Fruit fly (Drosophila melanogaster) whole organism, embryonic: ENCODE data around the gene MtnD.

Experiments used
- CG10209 ChIP-seq: fragments of 200-800 bp; sonication (Bioruptor generic); optimal IDR thresholded peaks from 3 replicates; lab custom pipeline; 2017; ENCODE audit warnings: missing biosample characterization, mild to moderate bottlenecking, missing genetic modification characterization, missing genetic modification reagents
- CG10959 ChIP-seq: fragments of 200-800 bp; sonication (Bioruptor generic); IDR thresholded peaks from 2 replicates; pipeline ENCODE4 v1.3.6; 2022; ENCODE audit warnings: missing biosample characterization, missing genetic modification characterization
- CG11398 ChIP-seq: fragments of 200-800 bp; sonication (Bioruptor generic); optimal IDR thresholded peaks from 2 replicates; lab custom pipeline; 2016; ENCODE audit warnings: missing biosample characterization, missing genetic modification characterization
- CG11504 ChIP-seq: fragments of 200-800 bp; sonication (Bioruptor generic); optimal IDR thresholded peaks from 3 replicates; lab custom pipeline; 2019; ENCODE audit warnings: missing biosample characterization, mild to moderate bottlenecking, missing genetic modification characterization, moderate library complexity
- CG11695 ChIP-seq: fragments of 200-800 bp; sonication (Bioruptor generic); IDR thresholded peaks from 3 replicates; pipeline ENCODE4 v1.3.6; 2022; ENCODE audit warnings: missing biosample characterization, missing genetic modification characterization
- CG12744 ChIP-seq: fragments of 200-800 bp; sonication (Bioruptor generic); optimal IDR thresholded peaks from 2 replicates; lab custom pipeline; 2016; ENCODE audit warnings: missing biosample characterization, missing genetic modification characterization
- CG13123 ChIP-seq: fragments of 200-800 bp; sonication (Bioruptor generic); optimal IDR thresholded peaks from 2 replicates; lab custom pipeline; 2016; ENCODE audit warnings: missing biosample characterization, missing genetic modification characterization
- CG13424 ChIP-seq: fragments of 200-800 bp; sonication (Bioruptor generic); optimal IDR thresholded peaks from 2 replicates; lab custom pipeline; 2019; ENCODE audit warnings: missing biosample characterization, mild to moderate bottlenecking, missing genetic modification characterization, moderate library complexity
- CG13624 ChIP-seq: fragments of 200-800 bp; sonication (Bioruptor generic); optimal IDR thresholded peaks from 2 replicates; lab custom pipeline; 2016; ENCODE audit warnings: missing biosample characterization, missing genetic modification characterization
- CG17328 ChIP-seq: fragments of 200-800 bp; sonication (Bioruptor generic); IDR thresholded peaks from 2 replicates; pipeline ENCODE4 v1.3.6; 2022; ENCODE audit warnings: missing biosample characterization, missing genetic modification characterization
- CG17802 ChIP-seq: fragments of 200-800 bp; sonication (Bioruptor generic); optimal IDR thresholded peaks from 2 replicates; lab custom pipeline; 2018; ENCODE audit warnings: missing biosample characterization, mild to moderate bottlenecking, missing genetic modification characterization, moderate library complexity
- CG17829 ChIP-seq: fragments of 200-800 bp; optimal IDR thresholded peaks from 2 replicates; lab custom pipeline; 2019; ENCODE audit warnings: missing biosample characterization, mild to moderate bottlenecking, missing genetic modification characterization, moderate library complexity
- CG3065 ChIP-seq: fragments of 200-800 bp; sonication (Bioruptor generic); optimal IDR thresholded peaks from 2 replicates; lab custom pipeline; 2016; ENCODE audit warnings: missing biosample characterization, missing genetic modification characterization
- CG7928 ChIP-seq: fragments of 200-800 bp; sonication (Bioruptor generic); optimal IDR thresholded peaks from 2 replicates; lab custom pipeline; 2017; ENCODE audit warnings: missing biosample characterization, mild to moderate bottlenecking, missing genetic modification characterization
- CG8388 ChIP-seq: fragments of 200-800 bp; sonication (Bioruptor generic); optimal IDR thresholded peaks from 2 replicates; lab custom pipeline; 2019; ENCODE audit warnings: missing biosample characterization, mild to moderate bottlenecking, missing genetic modification characterization, moderate library complexity
- CG9609 ChIP-seq: fragments of 200-800 bp; sonication (Bioruptor generic); optimal IDR thresholded peaks from 3 replicates; lab custom pipeline; 2016; ENCODE audit warnings: missing biosample characterization, missing genetic modification characterization
- CrebB ChIP-seq: fragments of 200-800 bp; sonication (Bioruptor generic); optimal IDR thresholded peaks from 3 replicates; lab custom pipeline; 2018; ENCODE audit warnings: missing biosample characterization, mild to moderate bottlenecking, missing genetic modification characterization
- Ets65A ChIP-seq: fragments of 200-800 bp; sonication (Bioruptor generic); peaks from one replicate; lab custom pipeline; 2016; ENCODE audit warnings: missing biosample characterization, missing genetic modification characterization
- Fer3 ChIP-seq: fragments of 200-800 bp; sonication (Bioruptor generic); optimal IDR thresholded peaks from 2 replicates; lab custom pipeline; 2018; ENCODE audit warnings: missing biosample characterization, mild to moderate bottlenecking, missing genetic modification characterization, moderate library complexity
- Gug ChIP-seq: fragments of 200-800 bp; sonication (Bioruptor generic); IDR thresholded peaks from 4 replicates; pipeline ENCODE4 v1.3.6; 2022; ENCODE audit warnings: missing biosample characterization, missing genetic modification characterization
- H15 ChIP-seq: fragments of 200-800 bp; sonication (Bioruptor generic); IDR thresholded peaks from 3 replicates; pipeline ENCODE4 v1.3.6; 2022; ENCODE audit warnings: missing biosample characterization, missing genetic modification characterization
- Hand ChIP-seq: fragments of 200-800 bp; sonication (Bioruptor generic); optimal IDR thresholded peaks from 2 replicates; lab custom pipeline; 2017; ENCODE audit warnings: mild to moderate bottlenecking, missing biosample characterization, missing genetic modification reagents, missing genetic modification characterization
- HmgZ ChIP-seq: fragments of 200-800 bp; sonication (Bioruptor generic); optimal IDR thresholded peaks from 2 replicates; lab custom pipeline; 2018; ENCODE audit warnings: missing biosample characterization, mild to moderate bottlenecking, missing genetic modification characterization
- Kr ChIP-seq: fragments of 200-800 bp; sonication (Bioruptor generic); optimal IDR thresholded peaks from 2 replicates; lab custom pipeline; 2017; ENCODE audit warnings: missing biosample characterization, mild to moderate bottlenecking, missing genetic modification characterization
- Mrtf ChIP-seq: fragments of 200-800 bp; sonication (Bioruptor generic); IDR thresholded peaks from 3 replicates; pipeline ENCODE4 v1.3.6; 2022; ENCODE audit warnings: missing biosample characterization, missing genetic modification characterization
- Ssrp ChIP-seq: fragments of 200-800 bp; sonication (Bioruptor generic); optimal IDR thresholded peaks from 2 replicates; lab custom pipeline; 2018; ENCODE audit warnings: missing biosample characterization, mild to moderate bottlenecking, missing genetic modification characterization, moderate library complexity
- Vsx1 ChIP-seq: fragments of 200-800 bp; sonication (Bioruptor generic); optimal IDR thresholded peaks from 2 replicates; lab custom pipeline; 2017; ENCODE audit warnings: missing biosample characterization, mild to moderate bottlenecking, missing genetic modification characterization, missing genetic modification reagents
- ase ChIP-seq: fragments of 200-800 bp; sonication (Bioruptor generic); IDR thresholded peaks from 3 replicates; pipeline ENCODE4 v1.3.6; 2022; ENCODE audit warnings: missing biosample characterization, missing genetic modification characterization
- bcd ChIP-seq: fragments of 200-800 bp; sonication (Bioruptor generic); optimal IDR thresholded peaks from 2 replicates; lab custom pipeline; 2017; ENCODE audit warnings: missing biosample characterization, mild to moderate bottlenecking, missing genetic modification characterization
- chinmo ChIP-seq: fragments of 200-800 bp; sonication (Bioruptor generic); IDR thresholded peaks from 4 replicates; pipeline ENCODE4 v1.3.6; 2022; ENCODE audit warnings: missing biosample characterization, missing genetic modification characterization; ENCODE audit not compliant: partially characterized antibody
- dati ChIP-seq: fragments of 200-800 bp; sonication (Bioruptor generic); IDR thresholded peaks from 2 replicates; pipeline ENCODE4 v1.3.6; 2022; ENCODE audit warnings: missing biosample characterization, missing genetic modification characterization
- dmrt99B ChIP-seq: fragments of 200-800 bp; sonication (Bioruptor generic); optimal IDR thresholded peaks from 2 replicates; lab custom pipeline; 2018; ENCODE audit warnings: missing biosample characterization, mild to moderate bottlenecking, missing genetic modification characterization, moderate library complexity
- dysf ChIP-seq: fragments of 200-800 bp; sonication (Bioruptor generic); IDR thresholded peaks from 3 replicates; pipeline ENCODE4 v1.3.6; 2022; ENCODE audit warnings: missing biosample characterization, missing genetic modification characterization
- esg ChIP-seq: fragments of 200-800 bp; sonication (Bioruptor generic); conservative IDR thresholded peaks from 2 replicates; pipeline ENCODE4 v1.3.6; 2022; ENCODE audit warnings: missing biosample characterization, missing genetic modification characterization
- gem ChIP-seq: fragments of 200-800 bp; sonication (Bioruptor generic); optimal IDR thresholded peaks from 2 replicates; lab custom pipeline; 2019; ENCODE audit warnings: missing biosample characterization, mild to moderate bottlenecking, missing genetic modification characterization, moderate library complexity
- gsb ChIP-seq: fragments of 200-800 bp; sonication (Bioruptor generic); IDR thresholded peaks from 2 replicates; pipeline ENCODE4 v1.3.6; 2022; ENCODE audit warnings: missing biosample characterization, missing genetic modification characterization
- h ChIP-seq: fragments of >200 bp; optimal IDR thresholded peaks from 2 replicates; lab custom pipeline; 2017
- hkb ChIP-seq, 2 experiments: fragments of 200-800 bp in 1 of 2; fragments of >200 bp in 1 of 2; sonication (Bioruptor generic) in 1 of 2; IDR thresholded peaks in 1 of 2; optimal IDR thresholded peaks in 1 of 2; 2 replicates each; pipeline versions ENCODE4 v1.3.6 to Lab custom; 2017 to 2022; ENCODE audit warnings: missing biosample characterization in 1 of 2, missing genetic modification characterization in 1 of 2
- hth ChIP-seq: fragments of >200 bp; optimal IDR thresholded peaks from 2 replicates; lab custom pipeline; 2017; ENCODE audit warnings: inconsistent platforms
- maf-S ChIP-seq: fragments of 200-800 bp; sonication (Bioruptor generic); optimal IDR thresholded peaks from 2 replicates; lab custom pipeline; 2016; ENCODE audit warnings: missing biosample characterization, missing genetic modification characterization
- mam ChIP-seq: fragments of 200-800 bp; sonication (Bioruptor generic); optimal IDR thresholded peaks from 3 replicates; lab custom pipeline; 2016; ENCODE audit warnings: missing biosample characterization, missing genetic modification characterization
- nerfin-1 ChIP-seq: fragments of 200-800 bp; sonication (Bioruptor generic); optimal IDR thresholded peaks from 3 replicates; lab custom pipeline; 2019; ENCODE audit warnings: missing biosample characterization, mild to moderate bottlenecking, missing genetic modification characterization, moderate library complexity
- nmo ChIP-seq: fragments of 200-800 bp; sonication (Bioruptor generic); optimal IDR thresholded peaks from 2 replicates; lab custom pipeline; 2018; ENCODE audit warnings: missing biosample characterization, mild to moderate bottlenecking, missing genetic modification characterization, moderate library complexity
- p53 ChIP-seq: fragments of 200-800 bp; sonication (Bioruptor generic); optimal IDR thresholded peaks from 2 replicates; lab custom pipeline; 2016; ENCODE audit warnings: missing biosample characterization, missing genetic modification characterization
- phol ChIP-seq: fragments of 200-800 bp; sonication (Bioruptor generic); optimal IDR thresholded peaks from 3 replicates; lab custom pipeline; 2018; ENCODE audit warnings: missing biosample characterization, mild to moderate bottlenecking, missing genetic modification characterization, moderate library complexity
- psq ChIP-seq: fragments of 200-800 bp; sonication (Bioruptor generic); optimal IDR thresholded peaks from 2 replicates; lab custom pipeline; 2017; ENCODE audit warnings: missing biosample characterization, missing genetic modification characterization
- slou ChIP-seq: fragments of 200-800 bp; sonication (Bioruptor generic); optimal IDR thresholded peaks from 3 replicates; lab custom pipeline; 2016; ENCODE audit warnings: missing biosample characterization, missing genetic modification characterization
- tin ChIP-seq: fragments of 200-800 bp; sonication (Bioruptor generic); optimal IDR thresholded peaks from 3 replicates; lab custom pipeline; 2016; ENCODE audit warnings: missing biosample characterization, missing genetic modification characterization
- ttk ChIP-seq: fragments of 200-800 bp; sonication (Bioruptor generic); IDR thresholded peaks from 2 replicates; pipeline ENCODE4 v2.1.2; 2022; ENCODE audit warnings: missing biosample characterization, missing genetic modification characterization

Gene MtnD

dm6 chr3R:20550632-20551486 is 16.1 kb downstream of the MtnD start (continued):
- peak; percentile 28 for TF ChIP-seq CG13123
- peak; percentile 57 for TF ChIP-seq CG11398 (GFP tag; lab: Kevin White, UChicago)
- TF ChIP-seq Mrtf (GFP tag; lab: Robert Waterston, UW), result no peak
- TF ChIP-seq CG13624 (GFP tag; lab: Kevin White, UChicago), result peak; percentile 76
- no peak for TF ChIP-seq H15 (GFP tag; lab: Robert Waterston, UW)
- 0 out of 3 replicates have a peak, but pooled peaks have one; percentile 11 for TF ChIP-seq ase (GFP tag; lab: Robert Waterston, UW)
- peak; percentile 57 for TF ChIP-seq gem (tag; lab: Kevin White, UChicago)
- no peak for TF ChIP-seq h (lab: Kevin White, UChicago)
- peak; percentile 84 for TF ChIP-seq Ets65A (GFP tag; lab: Kevin White, UChicago)
- peak; percentile 79 for TF ChIP-seq CG10209 (GFP tag; lab: Kevin White, UChicago)
- peak; percentile 36; the same call in 1 of the 2 replicates for TF ChIP-seq gsb (GFP tag; lab: Robert Waterston, UW)
- TF ChIP-seq bcd, result peak; percentile 47
- no peak for TF ChIP-seq CG17829 (tag; lab: Kevin White, UChicago)
- TF ChIP-seq CG3065 (GFP tag; lab: Kevin White, UChicago), result peak; percentile 26
- TF ChIP-seq CG9609 (GFP tag; lab: Kevin White, UChicago), result no peak
- TF ChIP-seq CG17328 (GFP tag; lab: Robert Waterston, UW), result peak; percentile 52; the same call in 1 of the 2 replicates
- peak; percentile 69 for TF ChIP-seq CG13424 (tag; lab: Kevin White, UChicago)
- no peak for TF ChIP-seq psq
- peak; percentile 47 for TF ChIP-seq CG17802 (tag; lab: Kevin White, UChicago)
- peak; percentile 65 for TF ChIP-seq CG12744 (GFP tag; lab: Kevin White, UChicago)
- TF ChIP-seq nerfin-1, result peak; percentile 75
- peak; percentile 63 for TF ChIP-seq Fer3 (tag; lab: Kevin White, UChicago)
- TF ChIP-seq Ssrp (tag; lab: Kevin White, UChicago), result no peak
- TF ChIP-seq CG10959 (GFP tag; lab: Robert Waterston, UW), result no peak; the same call in 1 of the 2 replicates
- TF ChIP-seq hkb (optimal IDR thresholded peaks at IDR 0.05; lab: Kevin White, UChicago), result no peak
- peak; percentile 83 for TF ChIP-seq hkb (GFP tag; IDR thresholded peaks at IDR 0.05; lab: Robert Waterston, UW)
- peak; percentile 51 for TF ChIP-seq Hand (GFP tag; lab: Kevin White, UChicago)
- peak; percentile 42 for TF ChIP-seq dmrt99B (tag; lab: Kevin White, UChicago)
- 0 out of 2 replicates have a peak, but pooled peaks have one; percentile 24 for TF ChIP-seq dati (GFP tag; lab: Robert Waterston, UW)
- no peak for TF ChIP-seq ttk
- peak; percentile 49 for TF ChIP-seq CG7928 (GFP tag; lab: Kevin White, UChicago)
- peak; percentile 54 for TF ChIP-seq Vsx1
- TF ChIP-seq Gug, result peak; percentile 23; the same call in 1 of the 4 replicates
- TF ChIP-seq phol (tag; lab: Kevin White, UChicago), result no peak
- peak; percentile 72 for TF ChIP-seq maf-S (GFP tag; lab: Kevin White, UChicago)
- no peak for TF ChIP-seq CG11504 (tag; lab: Kevin White, UChicago)
- peak; percentile 15 for TF ChIP-seq nmo
- TF ChIP-seq chinmo (GFP tag; lab: Robert Waterston, UW), result peak; percentile 98
- peak; percentile 82 for TF ChIP-seq HmgZ (tag; lab: Kevin White, UChicago)
- TF ChIP-seq CrebB (tag; lab: Kevin White, UChicago), result peak; percentile 91
- TF ChIP-seq CG11695, result peak; percentile 71
- no peak for TF ChIP-seq hth (lab: Kevin White, UChicago)
- TF ChIP-seq mam (GFP tag; lab: Kevin White, UChicago), result no peak
- TF ChIP-seq slou (GFP tag; lab: Kevin White, UChicago), result no peak
- TF ChIP-seq tin, result no peak
- peak; percentile 96 for TF ChIP-seq Kr (GFP tag; lab: Kevin White, UChicago)
- no peak for TF ChIP-seq p53 (GFP tag; lab: Kevin White, UChicago)
- no peak; the same call in 2 of the 3 replicates for TF ChIP-seq dysf (GFP tag; lab: Robert Waterston, UW)
- TF ChIP-seq esg, result no peak
- peak; percentile 7 for TF ChIP-seq CG8388 (GFP tag; lab: Kevin White, UChicago)
